Fruit fly (Drosophila melanogaster): ENCODE results near the gene CG13365.

dm6 chrX:610048-610447 is 11.0 kb downstream of the CG13365 start:
- no peak for TF ChIP-seq insv (optimal IDR thresholded peaks at IDR 0.05)
- no peak for TF ChIP-seq Sin3A (optimal IDR thresholded peaks at IDR 0.05)
- no peak for TF ChIP-seq h (optimal IDR thresholded peaks at IDR 0.05)
- TF ChIP-seq psq (optimal IDR thresholded peaks at IDR 0.05), result no peak
- no peak for TF ChIP-seq Myc (optimal IDR thresholded peaks at IDR 0.05)
